Fruit fly (Drosophila melanogaster): ENCODE measurements around the gene dpr11.

DNA sequence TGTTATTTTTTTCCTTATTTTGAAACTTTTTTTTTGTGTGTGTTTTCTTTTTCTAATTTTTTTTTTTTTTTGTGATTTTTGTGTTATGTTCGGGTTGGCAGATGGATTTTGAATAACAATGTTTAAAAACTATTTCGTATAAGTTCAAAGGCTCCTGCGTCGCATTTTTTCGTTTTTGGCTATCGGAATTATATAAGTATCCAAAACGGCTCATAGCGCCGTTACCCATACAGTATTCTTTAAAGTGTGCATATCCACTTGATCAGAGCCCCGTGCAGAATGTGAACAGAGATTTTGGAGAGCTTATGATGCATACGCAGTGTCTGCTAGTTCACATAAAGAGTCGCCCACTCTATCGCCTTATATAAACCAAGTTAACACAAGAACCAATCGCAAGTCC is 34.7 kb upstream of the dpr11 start, which contains the start of gene sowi:
- TF ChIP-seq CG9705 (GFP tag; optimal IDR thresholded peaks at IDR 0.05) (no peak), OdsH (GFP tag; optimal IDR thresholded peaks at IDR 0.05) (no peak), psq (GFP tag; optimal IDR thresholded peaks at IDR 0.05) (no peak), dl (GFP tag; optimal IDR thresholded peaks at IDR 0.05; ENCODE audit: insufficient read depth in 1 of 2, partially characterized antibody in 2 of 2) (no peak)

Data from whole organism, wandering third instar larva.